Worm (Caenorhabditis elegans): Measurements from ENCODE around the gene Y73B6BL.289.

Gene Y73B6BL.289

ce11 chrIV:6372993-6373392 is 25.7 kb downstream of the Y73B6BL.289 start, which contains the start of gene smg-3:
Gene smg-3, minus strand, starts transcription at chrIV:6373093.
- TF ChIP-seq mes-2 (tag; optimal IDR thresholded peaks at IDR 0.05; ENCODE audit: poor library complexity, severe bottlenecking) (no peak), Y48G9A.11 (GFP tag; IDR thresholded peaks at IDR 0.05) (no peak), zfp-3 (GFP tag; conservative IDR thresholded peaks at IDR 0.05) (no peak), unc-62 (GFP tag; optimal IDR thresholded peaks at IDR 0.05 in 1 of 2) (no peak), unc-62 (tag; optimal IDR thresholded peaks at IDR 0.05) (no peak), nhr-76 (tag; optimal IDR thresholded peaks at IDR 0.05) (no peak), dmd-6 (GFP tag; IDR thresholded peaks at IDR 0.05) (no peak), F26F4.8 (GFP tag; conservative IDR thresholded peaks at IDR 0.05) (no peak), saeg-2 (GFP tag; IDR thresholded peaks at IDR 0.05) (no peak), ZK546.5 (tag; optimal IDR thresholded peaks at IDR 0.05) (no peak), unc-39 (tag; optimal IDR thresholded peaks at IDR 0.05) (no peak), mep-1 (tag; optimal IDR thresholded peaks at IDR 0.05) (no peak), aly-2 (tag; optimal IDR thresholded peaks at IDR 0.05) (no peak), nhr-6 (tag; optimal IDR thresholded peaks at IDR 0.05) (no peak), Y75B8A.6 (GFP tag; IDR thresholded peaks at IDR 0.05) (no peak)

DNA sequence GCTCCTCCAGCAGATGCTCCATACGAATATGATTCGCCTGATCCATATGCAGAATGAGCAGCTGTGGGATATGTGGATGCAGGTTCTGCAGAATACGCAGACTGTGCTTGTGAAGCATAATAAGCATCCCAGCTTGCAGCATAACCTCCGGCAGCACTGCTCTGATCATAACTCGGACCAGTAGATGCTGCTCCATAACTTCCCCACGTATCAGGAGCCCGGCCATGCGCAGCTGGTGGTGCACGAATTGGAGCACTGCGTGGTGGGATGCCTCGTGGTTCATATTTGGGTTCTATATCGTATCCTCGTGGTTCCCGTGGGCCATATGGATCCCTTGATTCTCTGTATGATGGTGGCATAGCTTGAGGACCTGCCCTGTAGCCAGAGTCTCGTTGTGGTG is 26.4 kb downstream of the Y73B6BL.289 start:
- TF ChIP-seq ZK337.2 (GFP tag; IDR thresholded peaks at IDR 0.05) (no peak), vab-7 (GFP tag; IDR thresholded peaks at IDR 0.05) (0 out of 2 replicates have a peak, but pooled peaks have one; percentile 5), set-16 (GFP tag; IDR thresholded peaks at IDR 0.05) (peak; percentile 52), aha-1 (tag) (no peak), dmd-8 (GFP tag; IDR thresholded peaks at IDR 0.05) (0 out of 2 replicates have a peak, but pooled peaks have one; percentile 37), unc-130 (GFP tag; optimal IDR thresholded peaks at IDR 0.05) (no peak)

- TF ChIP-seq snpc-1.2 (GFP tag; IDR thresholded peaks at IDR 0.05) (peak; percentile 75), nhr-102 (tag; optimal IDR thresholded peaks at IDR 0.05) (peak; percentile 17), Y48G9A.11 (GFP tag; IDR thresholded peaks at IDR 0.05) (no peak), mes-2 (tag; optimal IDR thresholded peaks at IDR 0.05; ENCODE audit: poor library complexity, severe bottlenecking) (peak; percentile 81), fkh-10 (GFP tag; optimal IDR thresholded peaks at IDR 0.05) (peak; percentile 54), pha-4 (GFP tag; IDR thresholded peaks at IDR 0.05) (no peak), pha-4 (tag; optimal IDR thresholded peaks at IDR 0.05) (peak; percentile 44), T26A8.4 (GFP tag; IDR thresholded peaks at IDR 0.05) (no peak), mep-1 (tag; optimal IDR thresholded peaks at IDR 0.05) (peak; percentile 62), spr-1 (tag; optimal IDR thresholded peaks at IDR 0.05) (no peak), lin-13 (GFP tag; optimal IDR thresholded peaks at IDR 0.05) (peak; percentile 32), nhr-28 (tag; optimal IDR thresholded peaks at IDR 0.05) (peak; percentile 57), nhr-6 (tag; optimal IDR thresholded peaks at IDR 0.05) (peak; percentile 60), lin-38 (GFP tag; IDR thresholded peaks at IDR 0.05) (peak; percentile 95), hlh-11 (tag; optimal IDR thresholded peaks at IDR 0.05) (peak; percentile 69), duxl-1 (tag; optimal IDR thresholded peaks at IDR 0.05; ENCODE audit: poor library complexity) (no peak), unc-39 (tag; optimal IDR thresholded peaks at IDR 0.05) (no peak), nhr-77 (tag; optimal IDR thresholded peaks at IDR 0.05) (peak; percentile 51), daf-19 (GFP tag; conservative IDR thresholded peaks at IDR 0.05) (no peak), daf-16 (GFP tag; optimal IDR thresholded peaks at IDR 0.05) (no peak), daf-16 (tag; optimal IDR thresholded peaks at IDR 0.05) (peak; percentile 37), dve-1 (tag; optimal IDR thresholded peaks at IDR 0.05; ENCODE audit: insufficient read depth) (no peak), dpl-1 (GFP tag; optimal IDR thresholded peaks at IDR 0.05) (peak; percentile 82), zfp-3 (GFP tag; conservative IDR thresholded peaks at IDR 0.05) (no peak), dmd-6 (GFP tag; IDR thresholded peaks at IDR 0.05) (no peak; the same call in 1 of the 2 replicates), lsy-2 (tag; optimal IDR thresholded peaks at IDR 0.05) (peak in 1 of 2 experiments; percentile 88), arid-1 (GFP tag; conservative IDR thresholded peaks at IDR 0.05) (0 out of 2 replicates have a peak, but pooled peaks have one; percentile 13), zfp-2 (tag; optimal IDR thresholded peaks at IDR 0.05) (peak; percentile 1), hmg-1.1 (GFP tag; IDR thresholded peaks at IDR 0.05) (peak; percentile 40; the same call in 1 of the 2 replicates), rbr-2 (tag; optimal IDR thresholded peaks at IDR 0.05) (peak; percentile 70), nhr-48 (tag; optimal IDR thresholded peaks at IDR 0.05) (peak; percentile 31), nhr-25 (tag; optimal IDR thresholded peaks at IDR 0.05; ENCODE audit: borderline replicate concordance, insufficient read depth) (peak; percentile 24), lin-15B (tag; optimal IDR thresholded peaks at IDR 0.05) (peak; percentile 17)
These were observed 29.3 kb downstream of the Y73B6BL.289 start, which contains the start of the genes hrpf-2 and bli-6 for ce11 chrIV:6376473-6377115. Gene hrpf-2, minus strand, starts transcription at chrIV:6376523. Gene bli-6, plus strand, starts transcription at chrIV:6377065.

All from whole organism, L4 larva.